Worm (Caenorhabditis elegans) whole organism, young adult: ENCODE results near the gene col-85.

Experiments
- B0035.1 ChIP-seq: sonication (generic microtip); optimal IDR thresholded peaks from 2 replicates; lab custom pipeline; 2016; ENCODE audit warnings: missing genetic modification characterization, mild to moderate bottlenecking, missing compliant biosample characterization, missing genotype, missing genetic modification reagents
- F23B12.7 ChIP-seq: sonication (generic microtip); optimal IDR thresholded peaks from 2 replicates; lab custom pipeline; 2017; ENCODE audit warnings: missing genetic modification characterization, mild to moderate bottlenecking, missing compliant biosample characterization, antibody characterized with exemption, moderate library complexity; ENCODE audit not compliant: insufficient read depth
- ama-1 ChIP-seq, 3 experiments: fragments of 150-350 bp in 1 of 3; sonication (generic microtip) in 2 of 3; optimal IDR thresholded peaks; 2 replicates each; lab custom pipeline; 2014 to 2018; ENCODE audit warnings: missing biosample characterization in 2 of 3, missing genetic modification characterization in 2 of 3, missing genetic modification reagents in 2 of 3
- attf-6 ChIP-seq: fragments of 200-800 bp; sonication (Bioruptor generic); IDR thresholded peaks from 2 replicates; pipeline ENCODE4 v1.3.6; 2022; ENCODE audit warnings: missing genetic modification reagents, missing genetic modification characterization, missing compliant biosample characterization
- ceh-100 ChIP-seq: fragments of 200-800 bp; sonication (Bioruptor generic); IDR thresholded peaks from 2 replicates; pipeline ENCODE4 v1.3.6; 2022; ENCODE audit warnings: missing genetic modification reagents, missing genetic modification characterization, missing compliant biosample characterization
- efl-1 ChIP-seq: fragments of 150-350 bp; optimal IDR thresholded peaks from 2 replicates; lab custom pipeline; 2014; ENCODE audit warnings: missing biosample characterization, missing genetic modification reagents, missing genetic modification characterization
- ekl-4 ChIP-seq: fragments of 200-800 bp; sonication (Bioruptor generic); IDR thresholded peaks from 2 replicates; pipeline ENCODE4 v1.3.6; 2022; ENCODE audit warnings: missing genetic modification reagents, missing genetic modification characterization, missing compliant biosample characterization
- hlh-26 ChIP-seq: fragments of 200-800 bp; sonication (Bioruptor generic); conservative IDR thresholded peaks from 2 replicates; pipeline ENCODE4 v1.3.6; 2022; ENCODE audit warnings: missing genetic modification reagents, missing genetic modification characterization, missing compliant biosample characterization
- lsl-1 ChIP-seq: fragments of 200-800 bp; sonication (Bioruptor generic); optimal IDR thresholded peaks from 2 replicates; lab custom pipeline; 2018; ENCODE audit warnings: mild to moderate bottlenecking, missing genetic modification characterization, moderate library complexity, missing compliant biosample characterization
- nfya-1 ChIP-seq: sonication (generic microtip); optimal IDR thresholded peaks from 2 replicates; lab custom pipeline; 2017; ENCODE audit warnings: antibody characterized with exemption, missing compliant biosample characterization, missing genetic modification characterization, borderline replicate concordance; ENCODE audit not compliant: insufficient read depth
- repo-1 ChIP-seq: sonication (generic microtip); optimal IDR thresholded peaks from 2 replicates; lab custom pipeline; 2017; ENCODE audit warnings: mild to moderate bottlenecking, missing genetic modification characterization, missing compliant biosample characterization
- unc-62 ChIP-seq: fragments of 150-350 bp; optimal IDR thresholded peaks from 2 replicates; lab custom pipeline; 2014; ENCODE audit warnings: missing biosample characterization, missing genetic modification reagents, missing genetic modification characterization
- ztf-22 ChIP-seq: fragments of 200-800 bp; sonication (Bioruptor generic); optimal IDR thresholded peaks from 2 replicates; lab custom pipeline; 2018; ENCODE audit warnings: mild to moderate bottlenecking, missing genetic modification characterization, moderate library complexity, missing compliant biosample characterization

ce11 chrII:12485060-12485459 lies 9.8 kb downstream of the col-85 start, which contains the start of gene F15A4.10:
- TF ChIP-seq repo-1 (tag; lab: Kevin White, UChicago) (no peak), efl-1 (GFP tag; lab: Kevin White, UChicago) (no peak), attf-6 (GFP tag; lab: Robert Waterston, UW) (no peak), ztf-22 (GFP tag; lab: Kevin White, UChicago) (no peak), ama-1 (optimal IDR thresholded peaks at IDR 0.05; lab: Kevin White, UChicago) (no peak), ama-1 (GFP tag; optimal IDR thresholded peaks at IDR 0.05; lab: Kevin White, UChicago) (no peak), nfya-1 (tag; lab: Kevin White, UChicago) (no peak), hlh-26 (GFP tag; lab: Robert Waterston, UW) (no peak), ceh-100 (no peak), lsl-1 (GFP tag; lab: Kevin White, UChicago) (no peak), B0035.1 (tag; lab: Kevin White, UChicago) (no peak), ekl-4 (no peak), unc-62 (GFP tag; lab: Kevin White, UChicago) (no peak), F23B12.7 (tag; lab: Kevin White, UChicago) (no peak)
